Worm (Caenorhabditis elegans): ENCODE measurements around the gene sec-15.
A peak's percentile ranks its signal among the peaks of the same experiment; 100 is the strongest.

ce11 chrX:8791821-8792220, 43.7 kb downstream of the sec-15 start, which contains the start of gene chup-1:
- no peak for TF ChIP-seq fkh-8 (tag; optimal IDR thresholded peaks at IDR 0.05)
- no peak for TF ChIP-seq fos-1 (tag; optimal IDR thresholded peaks at IDR 0.05)
- TF ChIP-seq elt-3 (tag; optimal IDR thresholded peaks at IDR 0.05): peak in 1 of 6 experiments; percentile 30
- no peak for TF ChIP-seq unc-130 (tag; optimal IDR thresholded peaks at IDR 0.05)
- TF ChIP-seq ztf-11 (tag; optimal IDR thresholded peaks at IDR 0.05): no peak
- no peak for TF ChIP-seq nhr-77 (tag; optimal IDR thresholded peaks at IDR 0.05)

Measured in whole organism, L1 larva.